Fruit fly (Drosophila melanogaster) whole organism, embryonic: ENCODE results near the gene Mbs.

Experiments
- Atf6 ChIP-seq: fragments of 200-800 bp; sonication (Bioruptor generic); IDR thresholded peaks from 2 replicates; pipeline ENCODE4 v1.3.6; 2022; ENCODE audit warnings: missing biosample characterization, missing genetic modification characterization
- Blimp-1 ChIP-seq: fragments of 200-800 bp; sonication (Bioruptor generic); optimal IDR thresholded peaks from 3 replicates; lab custom pipeline; 2018; ENCODE audit warnings: missing biosample characterization, missing genetic modification characterization, mild to moderate bottlenecking, moderate library complexity, missing genetic modification reagents
- C15 ChIP-seq: fragments of 200-800 bp; sonication (Bioruptor generic); IDR thresholded peaks from 3 replicates; pipeline ENCODE4 v1.3.6; 2022; ENCODE audit warnings: missing biosample characterization, missing genetic modification characterization
- CG10209 ChIP-seq: fragments of 200-800 bp; sonication (Bioruptor generic); optimal IDR thresholded peaks from 3 replicates; lab custom pipeline; 2017; ENCODE audit warnings: missing biosample characterization, mild to moderate bottlenecking, missing genetic modification characterization, missing genetic modification reagents
- CG10366 ChIP-seq: fragments of 200-800 bp; sonication (Bioruptor generic); IDR thresholded peaks from 2 replicates; pipeline ENCODE4 v1.3.6; 2022; ENCODE audit warnings: missing biosample characterization, missing genetic modification characterization
- CG10979 ChIP-seq: fragments of 200-800 bp; sonication (Bioruptor generic); optimal IDR thresholded peaks from 2 replicates; lab custom pipeline; 2018; ENCODE audit warnings: missing biosample characterization, mild to moderate bottlenecking, missing genetic modification characterization, moderate library complexity
- CG13296 ChIP-seq: fragments of 200-800 bp; sonication (Bioruptor generic); optimal IDR thresholded peaks from 3 replicates; lab custom pipeline; 2018; ENCODE audit warnings: missing biosample characterization, mild to moderate bottlenecking, missing genetic modification characterization
- CG17385 ChIP-seq: fragments of 200-800 bp; sonication (Bioruptor generic); optimal IDR thresholded peaks from 3 replicates; lab custom pipeline; 2018; ENCODE audit warnings: missing biosample characterization, mild to moderate bottlenecking, missing genetic modification characterization
- CG18262 ChIP-seq: fragments of 200-800 bp; optimal IDR thresholded peaks from 3 replicates; lab custom pipeline; 2019; ENCODE audit warnings: missing biosample characterization, mild to moderate bottlenecking, missing genetic modification characterization, moderate library complexity
- CG18599 ChIP-seq: fragments of 200-800 bp; sonication (Bioruptor generic); optimal IDR thresholded peaks from 3 replicates; lab custom pipeline; 2017; ENCODE audit warnings: missing biosample characterization, missing genetic modification characterization, mild to moderate bottlenecking, moderate library complexity, missing genetic modification reagents
- CG18619 ChIP-seq: fragments of 200-800 bp; sonication (Bioruptor generic); optimal IDR thresholded peaks from 3 replicates; lab custom pipeline; 2017; ENCODE audit warnings: missing biosample characterization, mild to moderate bottlenecking, missing genetic modification characterization
- CG2678 ChIP-seq: fragments of 200-800 bp; sonication (Bioruptor generic); optimal IDR thresholded peaks from 3 replicates; lab custom pipeline; 2019; ENCODE audit warnings: missing biosample characterization, mild to moderate bottlenecking, missing genetic modification characterization, moderate library complexity
- CG2875 ChIP-seq: fragments of 200-800 bp; sonication (Bioruptor generic); optimal IDR thresholded peaks from 2 replicates; lab custom pipeline; 2017; ENCODE audit warnings: missing biosample characterization, mild to moderate bottlenecking, missing genetic modification characterization, missing genetic modification reagents
- CG33557 ChIP-seq: fragments of 200-800 bp; sonication (Bioruptor generic); optimal IDR thresholded peaks from 2 replicates; lab custom pipeline; 2019; ENCODE audit warnings: missing biosample characterization, mild to moderate bottlenecking, missing genetic modification characterization, moderate library complexity
- CG3407 ChIP-seq: fragments of 200-800 bp; sonication (Bioruptor generic); optimal IDR thresholded peaks from 2 replicates; lab custom pipeline; 2018; ENCODE audit warnings: missing biosample characterization, mild to moderate bottlenecking, missing genetic modification characterization
- CG3847 ChIP-seq: fragments of 200-800 bp; sonication (Bioruptor generic); IDR thresholded peaks from 2 replicates; pipeline ENCODE4 v1.3.6; 2022; ENCODE audit warnings: missing biosample characterization, missing genetic modification characterization
- CG6689 ChIP-seq: fragments of 200-800 bp; sonication (Bioruptor generic); IDR thresholded peaks from 2 replicates; pipeline ENCODE4 v1.3.6; 2022; ENCODE audit warnings: missing biosample characterization, missing genetic modification characterization
- CG8388 ChIP-seq: fragments of 200-800 bp; sonication (Bioruptor generic); optimal IDR thresholded peaks from 2 replicates; lab custom pipeline; 2019; ENCODE audit warnings: missing biosample characterization, mild to moderate bottlenecking, missing genetic modification characterization, moderate library complexity
- CG8924 ChIP-seq: fragments of 200-800 bp; optimal IDR thresholded peaks from 3 replicates; lab custom pipeline; 2019; ENCODE audit warnings: missing biosample characterization, mild to moderate bottlenecking, missing genetic modification characterization, moderate library complexity
- CrebB ChIP-seq: fragments of 200-800 bp; sonication (Bioruptor generic); optimal IDR thresholded peaks from 3 replicates; lab custom pipeline; 2018; ENCODE audit warnings: missing biosample characterization, mild to moderate bottlenecking, missing genetic modification characterization
- Drgx ChIP-seq: fragments of 200-800 bp; sonication (Bioruptor generic); IDR thresholded peaks from 2 replicates; pipeline ENCODE4 v1.3.6; 2022; ENCODE audit warnings: missing biosample characterization, missing genetic modification characterization
- E2f1 ChIP-seq: fragments of 200-800 bp; sonication (Bioruptor generic); IDR thresholded peaks from 2 replicates; pipeline ENCODE4 v1.3.6; 2022; ENCODE audit warnings: missing biosample characterization, missing genetic modification characterization
- HHEX ChIP-seq: fragments of 200-800 bp; sonication (Bioruptor generic); optimal IDR thresholded peaks from 3 replicates; lab custom pipeline; 2017; ENCODE audit warnings: missing biosample characterization, mild to moderate bottlenecking, missing genetic modification characterization, missing genetic modification reagents
- HLH3B ChIP-seq: fragments of 200-800 bp; sonication (Bioruptor generic); IDR thresholded peaks from 2 replicates; pipeline ENCODE4 v1.3.6; 2022; ENCODE audit warnings: missing biosample characterization, missing genetic modification characterization
- Hmr ChIP-seq: fragments of 200-800 bp; sonication (Bioruptor generic); optimal IDR thresholded peaks from 3 replicates; lab custom pipeline; 2017; ENCODE audit warnings: mild to moderate bottlenecking, missing biosample characterization, missing genetic modification reagents, missing genetic modification characterization
- Hsf ChIP-seq: fragments of 200-800 bp; sonication (Bioruptor generic); optimal IDR thresholded peaks from 3 replicates; lab custom pipeline; 2016; ENCODE audit warnings: missing biosample characterization, missing genetic modification characterization
- Max ChIP-seq: fragments of 200-800 bp; sonication (Bioruptor generic); optimal IDR thresholded peaks from 2 replicates; lab custom pipeline; 2016; ENCODE audit warnings: missing biosample characterization, mild to moderate bottlenecking, missing genetic modification characterization
- Med ChIP-seq: fragments of 200-800 bp; sonication (Bioruptor generic); peaks from one replicate; lab custom pipeline; 2016; ENCODE audit warnings: missing biosample characterization, missing genetic modification characterization, mild to moderate bottlenecking, inconsistent platforms, moderate library complexity
- Rfx ChIP-seq: fragments of 200-800 bp; sonication (Bioruptor generic); IDR thresholded peaks from 2 replicates; pipeline ENCODE4 v1.3.6; 2022; ENCODE audit warnings: missing biosample characterization, missing genetic modification characterization
- Rx ChIP-seq: fragments of 200-800 bp; sonication (Bioruptor generic); IDR thresholded peaks from 2 replicates; pipeline ENCODE4 v1.3.6; 2022; ENCODE audit warnings: missing biosample characterization, missing genetic modification characterization
- Sox100B ChIP-seq: fragments of 200-800 bp; sonication (Bioruptor generic); optimal IDR thresholded peaks from 3 replicates; lab custom pipeline; 2018; ENCODE audit warnings: missing biosample characterization, mild to moderate bottlenecking, missing genetic modification characterization
- Sry-β ChIP-seq: fragments of 200-800 bp; sonication (Bioruptor generic); optimal IDR thresholded peaks from 2 replicates; lab custom pipeline; 2018; ENCODE audit warnings: missing biosample characterization, mild to moderate bottlenecking, missing genetic modification characterization, moderate library complexity
- al ChIP-seq: fragments of 200-800 bp; sonication (Bioruptor generic); IDR thresholded peaks from 2 replicates; pipeline ENCODE4 v1.3.6; 2022; ENCODE audit warnings: missing biosample characterization, missing genetic modification characterization
- bab2 ChIP-seq: fragments of 200-800 bp; sonication (Bioruptor generic); optimal IDR thresholded peaks from 2 replicates; lab custom pipeline; 2016; ENCODE audit warnings: missing biosample characterization, missing genetic modification characterization
- dmrt11E ChIP-seq: fragments of 200-800 bp; sonication (Bioruptor generic); optimal IDR thresholded peaks from 3 replicates; lab custom pipeline; 2018; ENCODE audit warnings: missing biosample characterization, mild to moderate bottlenecking, missing genetic modification characterization, moderate library complexity
- grau ChIP-seq: fragments of 200-800 bp; optimal IDR thresholded peaks from 3 replicates; lab custom pipeline; 2019; ENCODE audit warnings: missing biosample characterization, mild to moderate bottlenecking, missing genetic modification characterization, moderate library complexity
- odd ChIP-seq: fragments of 200-800 bp; sonication (Bioruptor generic); optimal IDR thresholded peaks from 2 replicates; lab custom pipeline; 2017; ENCODE audit warnings: missing biosample characterization, mild to moderate bottlenecking, missing genetic modification characterization
- pan ChIP-seq, 4 experiments: fragments of >200 bp in 3 of 4; fragments of 200-800 bp in 1 of 4; sonication (Bioruptor generic) in 1 of 4; optimal IDR thresholded peaks in 3 of 4; IDR thresholded peaks in 1 of 4; 2 replicates each; pipeline versions ENCODE4 v1.3.6 to Lab custom; 2017 to 2022; ENCODE audit warnings: missing biosample characterization in 2 of 4, missing genetic modification characterization in 2 of 4, mixed read lengths in 1 of 4
- pita ChIP-seq: fragments of 200-800 bp; sonication (Bioruptor generic); optimal IDR thresholded peaks from 2 replicates; lab custom pipeline; 2017; ENCODE audit warnings: missing biosample characterization, mild to moderate bottlenecking, missing genetic modification characterization
- pnt ChIP-seq: fragments of 200-800 bp; sonication (Bioruptor generic); optimal IDR thresholded peaks from 3 replicates; lab custom pipeline; 2016; ENCODE audit warnings: missing biosample characterization, missing genetic modification characterization
- pros ChIP-seq: fragments of 200-800 bp; sonication (Bioruptor generic); optimal IDR thresholded peaks from 3 replicates; lab custom pipeline; 2019; ENCODE audit warnings: missing biosample characterization, mild to moderate bottlenecking, missing genetic modification characterization, moderate library complexity
- psq ChIP-seq: fragments of 200-800 bp; sonication (Bioruptor generic); optimal IDR thresholded peaks from 2 replicates; lab custom pipeline; 2017; ENCODE audit warnings: missing biosample characterization, missing genetic modification characterization
- repo ChIP-seq: fragments of 200-800 bp; sonication (Bioruptor generic); optimal IDR thresholded peaks from 2 replicates; lab custom pipeline; 2016; ENCODE audit warnings: missing biosample characterization, missing genetic modification characterization
- sd ChIP-seq: fragments of 200-800 bp; sonication (Bioruptor generic); optimal IDR thresholded peaks from 3 replicates; lab custom pipeline; 2018; ENCODE audit warnings: missing biosample characterization, mild to moderate bottlenecking, missing genetic modification characterization, moderate library complexity
- shn ChIP-seq: fragments of 200-800 bp; sonication (Bioruptor generic); optimal IDR thresholded peaks from 3 replicates; lab custom pipeline; 2016; ENCODE audit warnings: missing biosample characterization, missing genetic modification characterization
- tio ChIP-seq: fragments of 200-800 bp; sonication (Bioruptor generic); optimal IDR thresholded peaks from 2 replicates; lab custom pipeline; 2017; ENCODE audit warnings: missing biosample characterization, missing genetic modification characterization, inconsistent platforms

Gene Mbs

dm6 chr3L:16056101-16056891 lies 4.5 kb downstream of the Mbs start (continued):
- TF ChIP-seq CG2875 (GFP tag; lab: Kevin White, UChicago), result peak; percentile 49
- no peak for TF ChIP-seq CG10366
- TF ChIP-seq Med (GFP tag; lab: Kevin White, UChicago), result peak; percentile 56
- TF ChIP-seq bab2, result peak; percentile 2
- no peak for TF ChIP-seq Rfx (GFP tag; lab: Robert Waterston, UW)
- no peak for TF ChIP-seq shn (GFP tag; lab: Kevin White, UChicago)
- TF ChIP-seq CG2678 (tag; lab: Kevin White, UChicago), result peak; percentile 32
- no peak for TF ChIP-seq pita (GFP tag; lab: Kevin White, UChicago)
- no peak for TF ChIP-seq HLH3B (GFP tag; lab: Robert Waterston, UW)
- no peak for TF ChIP-seq CrebB (tag; lab: Kevin White, UChicago)
- no peak for TF ChIP-seq E2f1 (GFP tag; lab: Robert Waterston, UW)
- no peak for TF ChIP-seq Drgx (GFP tag; lab: Robert Waterston, UW)
- TF ChIP-seq CG10979 (tag; lab: Kevin White, UChicago), result peak; percentile 27
- TF ChIP-seq CG6689, result no peak
- no peak for TF ChIP-seq Rx (GFP tag; lab: Robert Waterston, UW)
- no peak for TF ChIP-seq Atf6 (GFP tag; lab: Robert Waterston, UW)
- peak; percentile 22 for TF ChIP-seq sd (tag; lab: Kevin White, UChicago)
- no peak for TF ChIP-seq CG13296 (GFP tag; lab: Kevin White, UChicago)
- TF ChIP-seq Sry-β (GFP tag; lab: Kevin White, UChicago), result peak; percentile 16
- no peak for TF ChIP-seq Max (GFP tag; lab: Kevin White, UChicago)
- TF ChIP-seq repo, result no peak

- TF ChIP-seq odd (GFP tag; lab: Kevin White, UChicago) (peak; percentile 54), al (GFP tag; lab: Robert Waterston, UW) (no peak), C15 (GFP tag; lab: Robert Waterston, UW) (0 out of 3 replicates have a peak, but pooled peaks have one; percentile 27), CG17385 (GFP tag; lab: Kevin White, UChicago) (peak; percentile 59), CG33557 (GFP tag; lab: Kevin White, UChicago) (peak; percentile 9), CG18599 (GFP tag; lab: Kevin White, UChicago) (peak; percentile 42), CG3847 (GFP tag; lab: Robert Waterston, UW) (0 out of 2 replicates have a peak, but pooled peaks have one; percentile 10), Hmr (peak; percentile 53), CG10209 (GFP tag; lab: Kevin White, UChicago) (peak; percentile 53), CG18619 (peak; percentile 59), Med (GFP tag; lab: Kevin White, UChicago) (peak; percentile 19), pros (GFP tag; lab: Kevin White, UChicago) (no peak), psq (peak; percentile 9), CG3407 (GFP tag; lab: Kevin White, UChicago) (no peak), CG8924 (tag; lab: Kevin White, UChicago) (peak; percentile 76), CG18262 (tag; lab: Kevin White, UChicago) (peak; percentile 79), Hsf (GFP tag; lab: Kevin White, UChicago) (peak; percentile 44), pan (optimal IDR thresholded peaks at IDR 0.05; lab: Kevin White, UChicago) (no peak), pan (GFP tag; optimal IDR thresholded peaks at IDR 0.05 in 1 of 2, IDR thresholded peaks at IDR 0.05 in 1 of 2) (no peak), Blimp-1 (GFP tag; lab: Kevin White, UChicago) (peak; percentile 64), HHEX (GFP tag; lab: Kevin White, UChicago) (peak; percentile 27), Sox100B (peak; percentile 74), pnt (GFP tag; lab: Kevin White, UChicago) (peak; percentile 16), CG8388 (GFP tag; lab: Kevin White, UChicago) (peak; percentile 50), grau (tag; lab: Kevin White, UChicago) (peak; percentile 81), dmrt11E (tag; lab: Kevin White, UChicago) (peak; percentile 45), tio (peak; percentile 65)
These were observed 9.2 kb downstream of the Mbs start for dm6 chr3L:16060806-16061600.
